Fruit fly (Drosophila melanogaster) whole organism, embryonic: ENCODE measurements around the gene Cp36.

Experiments used
- B-H1 ChIP-seq: fragments of 200-800 bp; sonication (Bioruptor generic); IDR thresholded peaks from 3 replicates; pipeline ENCODE4 v1.3.6; 2022; ENCODE audit warnings: missing biosample characterization, missing genetic modification characterization
- CG1024 ChIP-seq: fragments of 200-800 bp; sonication (Bioruptor generic); IDR thresholded peaks from 2 replicates; pipeline ENCODE4 v1.3.6; 2022; ENCODE audit warnings: missing biosample characterization, missing genetic modification characterization
- CG10654 ChIP-seq: fragments of 200-800 bp; sonication (Bioruptor generic); optimal IDR thresholded peaks from 2 replicates; lab custom pipeline; 2016; ENCODE audit warnings: missing biosample characterization, missing genetic modification characterization
- CG11247 ChIP-seq: fragments of 200-800 bp; sonication (Bioruptor generic); IDR thresholded peaks from 2 replicates; pipeline ENCODE4 v1.3.6; 2022; ENCODE audit warnings: missing biosample characterization, missing genetic modification characterization
- CG11695 ChIP-seq: fragments of 200-800 bp; sonication (Bioruptor generic); IDR thresholded peaks from 3 replicates; pipeline ENCODE4 v1.3.6; 2022; ENCODE audit warnings: missing biosample characterization, missing genetic modification characterization
- CG12104 ChIP-seq: fragments of 200-800 bp; sonication (Bioruptor generic); optimal IDR thresholded peaks from 3 replicates; lab custom pipeline; 2016; ENCODE audit warnings: missing biosample characterization, missing genetic modification characterization
- CG1233 ChIP-seq: fragments of 200-800 bp; sonication (Bioruptor generic); optimal IDR thresholded peaks from 4 replicates; lab custom pipeline; 2018; ENCODE audit warnings: missing biosample characterization, mild to moderate bottlenecking, missing genetic modification characterization
- CG12659 ChIP-seq: fragments of 200-800 bp; sonication (Bioruptor generic); optimal IDR thresholded peaks from 3 replicates; lab custom pipeline; 2017; ENCODE audit warnings: mild to moderate bottlenecking, missing biosample characterization, missing genetic modification reagents, missing genetic modification characterization
- CG14050 ChIP-seq: fragments of 200-800 bp; sonication (Bioruptor generic); IDR thresholded peaks from 3 replicates; pipeline ENCODE4 v1.3.6; 2022; ENCODE audit warnings: missing biosample characterization, missing genetic modification characterization
- CG15269 ChIP-seq: fragments of 200-800 bp; sonication (Bioruptor generic); optimal IDR thresholded peaks from 2 replicates; lab custom pipeline; 2018; ENCODE audit warnings: missing biosample characterization, mild to moderate bottlenecking, missing genetic modification characterization, moderate library complexity
- CG1529 ChIP-seq: fragments of 200-800 bp; sonication (Bioruptor generic); optimal IDR thresholded peaks from 3 replicates; lab custom pipeline; 2018; ENCODE audit warnings: missing biosample characterization, missing genetic modification characterization
- CG1647 ChIP-seq: fragments of 200-800 bp; sonication (Bioruptor generic); optimal IDR thresholded peaks from 3 replicates; lab custom pipeline; 2016; ENCODE audit warnings: missing biosample characterization, missing genetic modification characterization
- CG16813 ChIP-seq: fragments of 200-800 bp; sonication (Bioruptor generic); IDR thresholded peaks from 3 replicates; pipeline ENCODE4 v1.3.6; 2022; ENCODE audit warnings: missing biosample characterization, missing genetic modification characterization; ENCODE audit not compliant: partially characterized antibody
- CG17361 ChIP-seq: fragments of 200-800 bp; sonication (Bioruptor generic); IDR thresholded peaks from 3 replicates; pipeline ENCODE4 v1.3.6; 2022; ENCODE audit warnings: missing biosample characterization, missing genetic modification characterization
- CG17385 ChIP-seq: fragments of 200-800 bp; sonication (Bioruptor generic); optimal IDR thresholded peaks from 3 replicates; lab custom pipeline; 2018; ENCODE audit warnings: missing biosample characterization, mild to moderate bottlenecking, missing genetic modification characterization
- CG2712 ChIP-seq: fragments of 200-800 bp; optimal IDR thresholded peaks from 3 replicates; lab custom pipeline; 2019; ENCODE audit warnings: missing biosample characterization, mild to moderate bottlenecking, missing genetic modification characterization, moderate library complexity
- CG34224 ChIP-seq: fragments of 200-800 bp; sonication (Bioruptor generic); IDR thresholded peaks from 3 replicates; pipeline ENCODE4 v1.3.6; 2022; ENCODE audit warnings: missing biosample characterization, missing genetic modification characterization; ENCODE audit not compliant: partially characterized antibody
- CG6765 ChIP-seq: fragments of 200-800 bp; sonication (Bioruptor generic); optimal IDR thresholded peaks from 3 replicates; lab custom pipeline; 2017; ENCODE audit warnings: missing biosample characterization, mild to moderate bottlenecking, missing genetic modification characterization
- CG7745 ChIP-seq: fragments of 200-800 bp; sonication (Bioruptor generic); optimal IDR thresholded peaks from 2 replicates; lab custom pipeline; 2018; ENCODE audit warnings: missing biosample characterization, mild to moderate bottlenecking, missing genetic modification characterization, moderate library complexity
- CG9437 ChIP-seq: fragments of 200-800 bp; sonication (Bioruptor generic); optimal IDR thresholded peaks from 2 replicates; lab custom pipeline; 2018; ENCODE audit warnings: missing biosample characterization, mild to moderate bottlenecking, missing genetic modification characterization
- CG9609 ChIP-seq: fragments of 200-800 bp; sonication (Bioruptor generic); optimal IDR thresholded peaks from 3 replicates; lab custom pipeline; 2016; ENCODE audit warnings: missing biosample characterization, missing genetic modification characterization
- CkIIα-i1 ChIP-seq: fragments of 200-800 bp; sonication (Bioruptor generic); IDR thresholded peaks from 2 replicates; pipeline ENCODE4 v1.3.6; 2022; ENCODE audit warnings: missing biosample characterization, missing genetic modification characterization
- Dek ChIP-seq: fragments of 200-800 bp; sonication (Bioruptor generic); optimal IDR thresholded peaks from 3 replicates; lab custom pipeline; 2019; ENCODE audit warnings: missing biosample characterization, mild to moderate bottlenecking, missing genetic modification characterization, moderate library complexity
- E2f2 ChIP-seq: fragments of 200-800 bp; sonication (Bioruptor generic); IDR thresholded peaks from 2 replicates; pipeline ENCODE4 v1.3.6; 2022; ENCODE audit warnings: missing biosample characterization, missing genetic modification characterization
- Ets65A ChIP-seq: fragments of 200-800 bp; sonication (Bioruptor generic); peaks from one replicate; lab custom pipeline; 2016; ENCODE audit warnings: missing biosample characterization, missing genetic modification characterization
- Ets97D ChIP-seq: fragments of 200-800 bp; sonication (Bioruptor generic); optimal IDR thresholded peaks from 3 replicates; lab custom pipeline; 2016; ENCODE audit warnings: missing biosample characterization, missing genetic modification characterization
- Fer1 ChIP-seq: fragments of 200-800 bp; sonication (Bioruptor generic); optimal IDR thresholded peaks from 2 replicates; lab custom pipeline; 2017; ENCODE audit warnings: missing biosample characterization, mild to moderate bottlenecking, missing genetic modification characterization
- Fer3 ChIP-seq: fragments of 200-800 bp; sonication (Bioruptor generic); optimal IDR thresholded peaks from 2 replicates; lab custom pipeline; 2018; ENCODE audit warnings: missing biosample characterization, mild to moderate bottlenecking, missing genetic modification characterization, moderate library complexity
- Jarid2 ChIP-seq: fragments of 200-800 bp; sonication (Bioruptor generic); optimal IDR thresholded peaks from 3 replicates; lab custom pipeline; 2017; ENCODE audit warnings: mild to moderate bottlenecking, missing biosample characterization, missing genetic modification reagents, missing genetic modification characterization
- Nf-YB ChIP-seq: fragments of 200-800 bp; sonication (Bioruptor generic); optimal IDR thresholded peaks from 3 replicates; lab custom pipeline; 2019; ENCODE audit warnings: missing biosample characterization, mild to moderate bottlenecking, missing genetic modification characterization, moderate library complexity
- NfI ChIP-seq: fragments of 200-800 bp; sonication (Bioruptor generic); optimal IDR thresholded peaks from 3 replicates; lab custom pipeline; 2018; ENCODE audit warnings: missing biosample characterization, mild to moderate bottlenecking, missing genetic modification characterization, moderate library complexity
- Oaz ChIP-seq: fragments of 200-800 bp; sonication (Bioruptor generic); IDR thresholded peaks from 2 replicates; pipeline ENCODE4 v1.3.6; 2022; ENCODE audit warnings: missing biosample characterization, missing genetic modification characterization
- Oli ChIP-seq: fragments of 200-800 bp; sonication (Bioruptor generic); optimal IDR thresholded peaks from 2 replicates; lab custom pipeline; 2018; ENCODE audit warnings: missing biosample characterization, mild to moderate bottlenecking, missing genetic modification characterization, moderate library complexity
- Six4 ChIP-seq: fragments of 200-800 bp; sonication (Bioruptor generic); optimal IDR thresholded peaks from 2 replicates; lab custom pipeline; 2016; ENCODE audit warnings: missing biosample characterization, missing genetic modification characterization
- Sox102F ChIP-seq: fragments of 200-800 bp; sonication (Bioruptor generic); optimal IDR thresholded peaks from 2 replicates; lab custom pipeline; 2018; ENCODE audit warnings: missing biosample characterization, mild to moderate bottlenecking, missing genetic modification characterization, moderate library complexity
- chif ChIP-seq, 2 experiments: fragments of 200-800 bp; sonication (Bioruptor generic); optimal IDR thresholded peaks; 3 replicates each; lab custom pipeline; 2016; ENCODE audit warnings: missing biosample characterization in 2 of 2, missing genetic modification characterization in 2 of 2
- dati ChIP-seq: fragments of 200-800 bp; sonication (Bioruptor generic); IDR thresholded peaks from 2 replicates; pipeline ENCODE4 v1.3.6; 2022; ENCODE audit warnings: missing biosample characterization, missing genetic modification characterization
- dm ChIP-seq: fragments of 200-800 bp; sonication (Bioruptor generic); optimal IDR thresholded peaks from 3 replicates; lab custom pipeline; 2016; ENCODE audit warnings: missing biosample characterization, missing genetic modification characterization
- eve ChIP-seq, 2 experiments: fragments of >200 bp; optimal IDR thresholded peaks; 2 replicates each; lab custom pipeline; 2017; ENCODE audit warnings: missing biosample characterization in 2 of 2, missing genetic modification characterization in 2 of 2
- ewg ChIP-seq: fragments of 200-800 bp; sonication (Bioruptor generic); optimal IDR thresholded peaks from 3 replicates; lab custom pipeline; 2017; ENCODE audit warnings: mild to moderate bottlenecking, missing biosample characterization, missing genetic modification reagents, missing genetic modification characterization
- fd96Cb ChIP-seq: fragments of 200-800 bp; sonication (Bioruptor generic); optimal IDR thresholded peaks from 2 replicates; lab custom pipeline; 2018; ENCODE audit warnings: missing biosample characterization, mild to moderate bottlenecking, missing genetic modification characterization, moderate library complexity
- kah ChIP-seq: fragments of 200-800 bp; sonication (Bioruptor generic); optimal IDR thresholded peaks from 2 replicates; lab custom pipeline; 2018; ENCODE audit warnings: missing biosample characterization, mild to moderate bottlenecking, missing genetic modification characterization
- lola ChIP-seq, 3 experiments: fragments of >200 bp in 2 of 3; fragments of 200-800 bp in 1 of 3; sonication (Bioruptor generic) in 1 of 3; optimal IDR thresholded peaks; 2 replicates each; lab custom pipeline; 2017 to 2019; ENCODE audit warnings: missing biosample characterization in 3 of 3, missing genetic modification characterization in 3 of 3, mild to moderate bottlenecking in 1 of 3, moderate library complexity in 1 of 3
- maf-S ChIP-seq: fragments of 200-800 bp; sonication (Bioruptor generic); optimal IDR thresholded peaks from 2 replicates; lab custom pipeline; 2016; ENCODE audit warnings: missing biosample characterization, missing genetic modification characterization
- schlank ChIP-seq: fragments of 200-800 bp; sonication (Bioruptor generic); optimal IDR thresholded peaks from 2 replicates; lab custom pipeline; 2018; ENCODE audit warnings: missing biosample characterization, mild to moderate bottlenecking, missing genetic modification characterization
- sima ChIP-seq: fragments of 200-800 bp; sonication (Bioruptor generic); optimal IDR thresholded peaks from 2 replicates; lab custom pipeline; 2016; ENCODE audit warnings: missing biosample characterization, missing genetic modification characterization
- tup ChIP-seq: fragments of 200-800 bp; sonication (Bioruptor generic); optimal IDR thresholded peaks from 2 replicates; lab custom pipeline; 2016; ENCODE audit warnings: missing biosample characterization, mild to moderate bottlenecking, missing genetic modification characterization, moderate library complexity
- twi ChIP-seq: fragments of 200-800 bp; optimal IDR thresholded peaks from 2 replicates; lab custom pipeline; 2019; ENCODE audit warnings: missing biosample characterization, mild to moderate bottlenecking, missing genetic modification characterization, moderate library complexity
- unc-4 ChIP-seq: fragments of 200-800 bp; sonication (Bioruptor generic); IDR thresholded peaks from 2 replicates; pipeline ENCODE4 v1.3.6; 2022; ENCODE audit warnings: missing biosample characterization, missing genetic modification characterization; ENCODE audit not compliant: partially characterized antibody
- yki ChIP-seq: fragments of >200 bp; optimal IDR thresholded peaks from 3 replicates; lab custom pipeline; 2018

The Cp36 gene

dm6 chrX:8444883-8445572 lies 34.1 kb upstream of the Cp36 start (continued):
- TF ChIP-seq E2f2 (GFP tag; lab: Robert Waterston, UW) = peak; percentile 17; the same call in 1 of the 2 replicates
- TF ChIP-seq CG1529 = no peak
- no peak for TF ChIP-seq yki (lab: Kevin White, UChicago)
- peak; percentile 56 for TF ChIP-seq twi
- TF ChIP-seq eve (GFP tag; optimal IDR thresholded peaks at IDR 0.05; lab: Kevin White, UChicago) = no peak
- TF ChIP-seq Fer1 = no peak
- no peak for TF ChIP-seq Jarid2 (GFP tag; lab: Kevin White, UChicago)
- no peak for TF ChIP-seq NfI
- peak; percentile 63 for TF ChIP-seq Oli (tag; lab: Kevin White, UChicago)
- TF ChIP-seq Sox102F (GFP tag; lab: Kevin White, UChicago) = peak; percentile 72
- peak; percentile 54 for TF ChIP-seq CG9437 (GFP tag; lab: Kevin White, UChicago)
- TF ChIP-seq CG1647 = no peak
- TF ChIP-seq CG15269 = peak; percentile 57
- peak; percentile 72 for TF ChIP-seq fd96Cb (tag; lab: Kevin White, UChicago)
- 0 out of 3 replicates have a peak, but pooled peaks have one; percentile 57 for TF ChIP-seq CG11695
- peak in 1 of 3 experiments; percentile 83 for TF ChIP-seq lola (GFP tag; optimal IDR thresholded peaks at IDR 0.05; lab: Kevin White, UChicago)
- TF ChIP-seq Oaz (GFP tag; lab: Robert Waterston, UW) = peak; percentile 29; the same call in 1 of the 2 replicates
- TF ChIP-seq CG14050 (GFP tag; lab: Robert Waterston, UW) = no peak
- no peak for TF ChIP-seq CkIIα-i1 (GFP tag; lab: Robert Waterston, UW)
- no peak for TF ChIP-seq sima
- no peak for TF ChIP-seq Dek (tag; lab: Kevin White, UChicago)
- peak; percentile 91 for TF ChIP-seq CG2712
- TF ChIP-seq Ets65A (GFP tag; lab: Kevin White, UChicago) = no peak
- no peak for TF ChIP-seq Ets97D (GFP tag; lab: Kevin White, UChicago)
- no peak for TF ChIP-seq tup (GFP tag; lab: Kevin White, UChicago)
- peak; percentile 21 for TF ChIP-seq Fer3 (tag; lab: Kevin White, UChicago)
- peak; percentile 53 for TF ChIP-seq Nf-YB (GFP tag; lab: Kevin White, UChicago)
- peak; percentile 17 for TF ChIP-seq Six4 (GFP tag; lab: Kevin White, UChicago)
- no peak for TF ChIP-seq unc-4 (GFP tag; lab: Robert Waterston, UW)
- TF ChIP-seq maf-S = no peak
- no peak for TF ChIP-seq CG7745 (tag; lab: Kevin White, UChicago)
- TF ChIP-seq CG12659 (GFP tag; lab: Kevin White, UChicago) = peak; percentile 46
- TF ChIP-seq CG17361 (GFP tag; lab: Robert Waterston, UW) = peak; percentile 85
- peak; percentile 50 for TF ChIP-seq CG17385 (GFP tag; lab: Kevin White, UChicago)
- TF ChIP-seq B-H1 (GFP tag; lab: Robert Waterston, UW) = no peak
- no peak for TF ChIP-seq CG10654 (GFP tag; lab: Kevin White, UChicago)
- TF ChIP-seq dati = no peak
- TF ChIP-seq CG11247 (GFP tag; lab: Robert Waterston, UW) = no peak
- TF ChIP-seq CG34224 (GFP tag; lab: Robert Waterston, UW) = no peak
- TF ChIP-seq CG16813 (GFP tag; lab: Robert Waterston, UW) = no peak
- TF ChIP-seq chif (GFP tag; optimal IDR thresholded peaks at IDR 0.05; lab: Kevin White, UChicago) = no peak
- TF ChIP-seq schlank (tag; lab: Kevin White, UChicago) = no peak
- TF ChIP-seq CG9609 (GFP tag; lab: Kevin White, UChicago) = no peak
- no peak for TF ChIP-seq CG12104
- TF ChIP-seq ewg (GFP tag; lab: Kevin White, UChicago) = no peak
- no peak for TF ChIP-seq kah (GFP tag; lab: Kevin White, UChicago)
- TF ChIP-seq CG1024 = no peak
- peak; percentile 32 for TF ChIP-seq CG1233 (GFP tag; lab: Kevin White, UChicago)
- TF ChIP-seq CG6765 (GFP tag; lab: Kevin White, UChicago) = no peak
- no peak for TF ChIP-seq dm (GFP tag; lab: Kevin White, UChicago)
